Worm (Caenorhabditis elegans) whole organism, young adult: ENCODE measurements around the gene scl-8.

Source experiments
- B0261.1 ChIP-seq: sonication (generic microtip); optimal IDR thresholded peaks from 2 replicates; lab custom pipeline; 2016; ENCODE audit warnings: mild to moderate bottlenecking, missing genetic modification characterization, moderate library complexity, missing compliant biosample characterization
- F22D6.2 ChIP-seq: sonication (generic microtip); optimal IDR thresholded peaks from 2 replicates; lab custom pipeline; 2016; ENCODE audit warnings: mild to moderate bottlenecking, missing genetic modification characterization, missing compliant biosample characterization
- F39B2.1 ChIP-seq: fragments of 200-800 bp; sonication (Bioruptor generic); IDR thresholded peaks from 2 replicates; pipeline ENCODE4 v1.3.6; 2022; ENCODE audit warnings: missing genetic modification reagents, missing genetic modification characterization, missing compliant biosample characterization
- F49E8.2 ChIP-seq: sonication (generic microtip); optimal IDR thresholded peaks from 3 replicates; lab custom pipeline; 2017; ENCODE audit warnings: missing genetic modification characterization, mild to moderate bottlenecking, missing compliant biosample characterization, antibody characterized with exemption, moderate library complexity; ENCODE audit not compliant: insufficient read depth
- F52B5.7 ChIP-seq: sonication (generic microtip); optimal IDR thresholded peaks from 2 replicates; lab custom pipeline; 2016; ENCODE audit warnings: mild to moderate bottlenecking, missing genetic modification characterization, missing compliant biosample characterization
- F55B11.4 ChIP-seq: sonication (generic microtip); optimal IDR thresholded peaks from 2 replicates; lab custom pipeline; 2016; ENCODE audit warnings: missing compliant biosample characterization, missing genetic modification characterization, borderline replicate concordance; ENCODE audit not compliant: insufficient read depth
- K11D2.4 ChIP-seq: fragments of 200-800 bp; sonication (Bioruptor generic); IDR thresholded peaks from 2 replicates; pipeline ENCODE4 v1.3.6; 2022; ENCODE audit warnings: missing genetic modification reagents, missing genetic modification characterization, missing compliant biosample characterization
- K12H6.12 ChIP-seq: fragments of 200-800 bp; sonication (Bioruptor generic); optimal IDR thresholded peaks from 2 replicates; lab custom pipeline; 2018; ENCODE audit warnings: mild to moderate bottlenecking, missing genetic modification characterization, missing compliant biosample characterization
- T07F8.4 ChIP-seq: sonication (generic microtip); optimal IDR thresholded peaks from 2 replicates; lab custom pipeline; 2016; ENCODE audit warnings: mild to moderate bottlenecking, missing genetic modification characterization, moderate library complexity, missing compliant biosample characterization
- Y67H2A.10 ChIP-seq: fragments of 200-800 bp; sonication (Bioruptor generic); conservative IDR thresholded peaks from 2 replicates; pipeline ENCODE4 v1.3.6; 2022; ENCODE audit warnings: missing genetic modification reagents, missing genetic modification characterization, missing compliant biosample characterization
- Y95B8A.8 ChIP-seq: fragments of 200-800 bp; sonication (Bioruptor generic); IDR thresholded peaks from 2 replicates; pipeline ENCODE4 v1.3.6; 2022; ENCODE audit warnings: missing genetic modification reagents, missing genetic modification characterization, missing compliant biosample characterization
- ZK185.1 ChIP-seq: sonication (generic microtip); optimal IDR thresholded peaks from 2 replicates; lab custom pipeline; 2016; ENCODE audit warnings: mild to moderate bottlenecking, missing genetic modification characterization, missing compliant biosample characterization; ENCODE audit not compliant: poor library complexity, severe bottlenecking
- ama-1 ChIP-seq, 3 experiments: fragments of 150-350 bp in 1 of 3; sonication (generic microtip) in 2 of 3; optimal IDR thresholded peaks; 2 replicates each; lab custom pipeline; 2014 to 2018; ENCODE audit warnings: missing biosample characterization in 2 of 3, missing genetic modification characterization in 2 of 3, missing genetic modification reagents in 2 of 3
- aptf-3 ChIP-seq: fragments of 200-800 bp; sonication (Bioruptor generic); IDR thresholded peaks from 2 replicates; pipeline ENCODE4 v1.3.6; 2022; ENCODE audit warnings: missing genetic modification characterization, missing compliant biosample characterization
- athp-1 ChIP-seq: sonication (generic microtip); optimal IDR thresholded peaks from 2 replicates; lab custom pipeline; 2017; ENCODE audit warnings: mild to moderate bottlenecking, missing genetic modification characterization, missing compliant biosample characterization
- cebp-1 ChIP-seq, 2 experiments: fragments of 200-800 bp in 1 of 2; sonication (Bioruptor generic) in 1 of 2; sonication (generic microtip) in 1 of 2; IDR thresholded peaks in 1 of 2; optimal IDR thresholded peaks in 1 of 2; 2 replicates each; pipeline versions ENCODE4 v1.3.6 to Lab custom; 2017 to 2022; ENCODE audit warnings: missing compliant biosample characterization in 2 of 2, missing genetic modification characterization in 2 of 2, mild to moderate bottlenecking in 1 of 2, missing genetic modification reagents in 1 of 2, moderate library complexity in 1 of 2
- cebp-2 ChIP-seq: fragments of 200-800 bp; sonication (Bioruptor generic); IDR thresholded peaks from 2 replicates; pipeline ENCODE4 v1.3.6; 2022; ENCODE audit warnings: missing genetic modification characterization, missing compliant biosample characterization
- ceh-27 ChIP-seq: fragments of 200-800 bp; sonication (Bioruptor generic); optimal IDR thresholded peaks from 2 replicates; lab custom pipeline; 2018; ENCODE audit warnings: mild to moderate bottlenecking, missing genetic modification characterization, moderate library complexity, missing compliant biosample characterization
- ceh-79 ChIP-seq: sonication (generic microtip); optimal IDR thresholded peaks from 2 replicates; lab custom pipeline; 2017; ENCODE audit warnings: mild to moderate bottlenecking, missing genetic modification characterization, missing compliant biosample characterization
- chd-7 ChIP-seq: sonication (generic microtip); optimal IDR thresholded peaks from 2 replicates; lab custom pipeline; 2016; ENCODE audit warnings: mild to moderate bottlenecking, missing genetic modification characterization, moderate library complexity, missing compliant biosample characterization
- die-1 ChIP-seq: sonication (generic microtip); optimal IDR thresholded peaks from 2 replicates; lab custom pipeline; 2016; ENCODE audit warnings: missing genotype, mild to moderate bottlenecking, missing genetic modification characterization, missing compliant biosample characterization
- dpl-1 ChIP-seq: fragments of 150-350 bp; optimal IDR thresholded peaks from 2 replicates; lab custom pipeline; 2014; ENCODE audit warnings: missing biosample characterization, missing genetic modification reagents, missing genetic modification characterization
- egrh-3 ChIP-seq: fragments of 200-800 bp; sonication (Bioruptor generic); IDR thresholded peaks from 2 replicates; pipeline ENCODE4 v1.3.6; 2022; ENCODE audit warnings: missing genetic modification reagents, missing genetic modification characterization, missing compliant biosample characterization
- fkh-3 ChIP-seq: sonication (generic microtip); optimal IDR thresholded peaks from 2 replicates; lab custom pipeline; 2016; ENCODE audit warnings: mild to moderate bottlenecking, missing genetic modification characterization, missing compliant biosample characterization
- him-1 ChIP-seq: sonication (generic microtip); optimal IDR thresholded peaks from 2 replicates; lab custom pipeline; 2016; ENCODE audit warnings: missing genotype, missing genetic modification reagents, missing genetic modification characterization, missing compliant biosample characterization
- hmg-20 ChIP-seq: fragments of 200-800 bp; sonication (Bioruptor generic); IDR thresholded peaks from 2 replicates; pipeline ENCODE4 v1.3.6; 2022; ENCODE audit warnings: missing genetic modification reagents, missing genetic modification characterization, missing compliant biosample characterization
- lag-1 ChIP-seq: fragments of 200-800 bp; sonication (Bioruptor generic); IDR thresholded peaks from 2 replicates; pipeline ENCODE4 v1.3.6; 2022; ENCODE audit warnings: missing genetic modification reagents, missing genetic modification characterization, missing compliant biosample characterization
- lin-35 ChIP-seq, 3 experiments: fragments of 150-350 bp in 2 of 3; sonication (generic microtip) in 1 of 3; optimal IDR thresholded peaks; 2 replicates each; lab custom pipeline; 2014 to 2018; ENCODE audit warnings: missing biosample characterization in 3 of 3, missing genetic modification characterization in 3 of 3, missing genetic modification reagents in 3 of 3
- lin-40 ChIP-seq: sonication (generic microtip); optimal IDR thresholded peaks from 2 replicates; lab custom pipeline; 2016; ENCODE audit warnings: missing genetic modification characterization, mild to moderate bottlenecking, missing compliant biosample characterization, missing genotype, missing genetic modification reagents
- madf-8 ChIP-seq: fragments of 200-800 bp; sonication (Bioruptor generic); conservative IDR thresholded peaks from 2 replicates; pipeline ENCODE4 v1.3.6; 2022; ENCODE audit warnings: missing genetic modification reagents, missing genetic modification characterization, missing compliant biosample characterization
- mes-4 ChIP-seq: sonication (generic microtip); optimal IDR thresholded peaks from 2 replicates; lab custom pipeline; 2016; ENCODE audit warnings: missing genotype, missing genetic modification characterization, missing compliant biosample characterization
- mxl-1 ChIP-seq: sonication (generic microtip); optimal IDR thresholded peaks from 2 replicates; lab custom pipeline; 2016; ENCODE audit warnings: missing genetic modification characterization, missing compliant biosample characterization
- nhr-179 ChIP-seq: sonication (generic microtip); optimal IDR thresholded peaks from 2 replicates; lab custom pipeline; 2016; ENCODE audit warnings: mild to moderate bottlenecking, missing genetic modification characterization, missing compliant biosample characterization
- nhr-80 ChIP-seq: sonication (generic microtip); optimal IDR thresholded peaks from 2 replicates; lab custom pipeline; 2016; ENCODE audit warnings: missing genetic modification characterization, missing compliant biosample characterization
- pha-4 ChIP-seq: fragments of 150-350 bp; sonication (generic microtip); optimal IDR thresholded peaks from 2 replicates; lab custom pipeline; 2014; ENCODE audit warnings: missing biosample characterization, missing genetic modification reagents, missing genetic modification characterization
- snpc-1.3 ChIP-seq: sonication (generic microtip); optimal IDR thresholded peaks from 2 replicates; lab custom pipeline; 2017; ENCODE audit warnings: missing genetic modification characterization, mild to moderate bottlenecking, missing compliant biosample characterization, antibody characterized with exemption, moderate library complexity, missing genotype, missing genetic modification reagents; ENCODE audit not compliant: insufficient read depth
- snpc-4 ChIP-seq, 5 experiments: fragments of 150-350 bp in 1 of 5; sonication (generic microtip) in 4 of 5; optimal IDR thresholded peaks; 2 replicates each; lab custom pipeline; 2014 to 2018; ENCODE audit warnings: missing genetic modification characterization in 5 of 5, missing biosample characterization in 3 of 5, antibody characterized with exemption in 2 of 5, mild to moderate bottlenecking in 2 of 5, missing compliant biosample characterization in 2 of 5, missing genotype in 2 of 5, moderate library complexity in 2 of 5, missing genetic modification reagents in 1 of 5
- somi-1 ChIP-seq: fragments of 200-800 bp; sonication (Bioruptor generic); optimal IDR thresholded peaks from 2 replicates; lab custom pipeline; 2018; ENCODE audit warnings: mild to moderate bottlenecking, missing genetic modification characterization, missing compliant biosample characterization
- tbp1 ChIP-seq: fragments of 200-800 bp; sonication (Bioruptor generic); optimal IDR thresholded peaks from 2 replicates; lab custom pipeline; 2018; ENCODE audit warnings: mild to moderate bottlenecking, missing genetic modification characterization, missing compliant biosample characterization
- zim-3 ChIP-seq: sonication (generic microtip); optimal IDR thresholded peaks from 2 replicates; lab custom pipeline; 2017; ENCODE audit warnings: mild to moderate bottlenecking, missing genetic modification characterization, moderate library complexity, missing compliant biosample characterization
- ztf-22 ChIP-seq: fragments of 200-800 bp; sonication (Bioruptor generic); optimal IDR thresholded peaks from 2 replicates; lab custom pipeline; 2018; ENCODE audit warnings: mild to moderate bottlenecking, missing genetic modification characterization, moderate library complexity, missing compliant biosample characterization
- ztf-26 ChIP-seq: sonication (generic microtip); optimal IDR thresholded peaks from 2 replicates; lab custom pipeline; 2017; ENCODE audit warnings: missing genetic modification characterization, missing compliant biosample characterization
- ztf-28 ChIP-seq: fragments of 200-800 bp; sonication (Bioruptor generic); IDR thresholded peaks from 2 replicates; pipeline ENCODE4 v1.3.6; 2022; ENCODE audit warnings: missing genetic modification reagents, missing genetic modification characterization, missing compliant biosample characterization

Gene scl-8

DNA sequence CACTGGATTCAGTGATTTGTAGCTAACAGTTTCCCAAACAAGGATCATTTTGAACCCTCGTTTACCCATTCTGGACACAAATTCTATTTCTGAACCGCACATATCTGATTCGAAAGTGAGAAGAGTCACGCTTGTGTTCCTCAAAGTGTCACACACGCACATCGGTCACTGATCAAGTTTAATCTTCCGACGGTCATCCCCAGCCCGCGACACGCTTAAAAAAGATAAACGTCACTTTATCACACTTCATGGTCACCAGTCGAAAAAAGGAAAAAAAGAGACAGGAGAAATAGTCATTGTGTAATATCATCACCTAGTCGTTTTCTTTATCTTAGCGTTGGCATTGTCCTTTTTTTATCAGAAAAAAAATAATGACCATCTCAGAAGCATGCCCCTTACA is 6.1 kb downstream of the scl-8 start:
- TF ChIP-seq lag-1 (GFP tag; lab: Robert Waterston, UW) = no peak
- TF ChIP-seq ztf-22 (GFP tag; lab: Kevin White, UChicago) = no peak
- TF ChIP-seq ztf-26 (tag; lab: Kevin White, UChicago) = peak; percentile 78
- peak; percentile 33 for TF ChIP-seq chd-7 (tag; lab: Kevin White, UChicago)
- peak; percentile 17 for TF ChIP-seq lin-40
- TF ChIP-seq F22D6.2 = no peak
- TF ChIP-seq nhr-179 (tag; lab: Kevin White, UChicago) = no peak
- TF ChIP-seq die-1 = peak; percentile 63
- no peak for TF ChIP-seq F49E8.2
- 0 out of 2 replicates have a peak, but pooled peaks have one; percentile 30 for TF ChIP-seq K11D2.4 (GFP tag; lab: Robert Waterston, UW)
- peak; percentile 17 for TF ChIP-seq somi-1

DNA sequence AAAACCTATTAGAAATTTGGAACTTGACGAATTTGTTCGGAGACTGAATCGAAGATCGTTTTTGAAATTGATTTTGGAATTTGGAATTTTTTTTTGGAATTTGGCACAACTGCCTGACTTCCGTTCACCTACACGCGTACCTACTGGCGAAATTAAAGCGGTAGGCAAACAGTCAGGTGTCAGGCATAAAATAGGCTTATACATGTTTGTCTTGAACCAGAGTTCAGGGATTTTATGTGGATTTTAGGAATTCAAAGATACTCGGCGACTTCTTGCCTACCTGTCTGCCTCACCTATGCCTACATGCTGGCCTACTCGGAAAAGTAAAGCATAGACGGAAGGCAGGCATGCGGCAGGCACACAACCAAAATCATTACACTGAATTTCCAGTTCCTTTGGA is 6.8 kb downstream of the scl-8 start:
- TF ChIP-seq athp-1 (tag; lab: Kevin White, UChicago) (no peak), ztf-28 (no peak), nhr-80 (tag; lab: Kevin White, UChicago) (no peak), somi-1 (no peak), B0261.1 (tag; lab: Kevin White, UChicago) (no peak), mxl-1 (no peak), lin-35 (GFP tag; optimal IDR thresholded peaks at IDR 0.05; lab: Kevin White, UChicago) (no peak), T07F8.4 (tag; lab: Kevin White, UChicago) (no peak), snpc-4 (GFP tag; optimal IDR thresholded peaks at IDR 0.05; lab: Kevin White, UChicago) (no peak), snpc-4 (tag; optimal IDR thresholded peaks at IDR 0.05; lab: Kevin White, UChicago) (no peak), hmg-20 (GFP tag; lab: Robert Waterston, UW) (no peak)

DNA sequence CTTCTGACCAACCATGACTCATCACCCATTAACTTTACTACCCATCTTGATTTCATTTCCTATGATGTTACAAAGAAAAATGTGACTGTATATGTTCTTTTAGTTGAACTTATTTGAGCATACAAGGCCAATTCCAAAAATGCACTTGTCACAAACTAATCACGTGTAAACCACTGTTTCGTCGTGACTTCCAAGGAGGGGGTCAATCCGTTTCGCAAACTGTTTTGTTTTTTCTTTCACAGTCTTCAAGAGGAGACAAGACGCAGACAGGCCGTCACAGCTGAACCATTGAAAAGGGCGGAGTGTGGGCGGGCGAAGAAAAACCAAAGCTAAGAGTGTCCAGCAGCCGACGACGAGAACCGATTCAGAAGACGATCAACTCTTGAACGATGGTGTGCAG is 7.6 kb downstream of the scl-8 start, which contains the start of gene C39E9.8:
TSS of gene C39E9.8 (plus strand) at position 328 of the 400 bp plus-strand sequence.
- TF ChIP-seq fkh-3 (tag; lab: Kevin White, UChicago) (no peak), cebp-1 (GFP tag; IDR thresholded peaks at IDR 0.05; lab: Robert Waterston, UW) (no peak), cebp-1 (tag; optimal IDR thresholded peaks at IDR 0.05; lab: Kevin White, UChicago) (peak; percentile 24), snpc-1.3 (tag; lab: Kevin White, UChicago) (no peak), mes-4 (tag; lab: Kevin White, UChicago) (no peak), pha-4 (tag; lab: Kevin White, UChicago) (no peak), F55B11.4 (tag; lab: Kevin White, UChicago) (no peak), ama-1 (optimal IDR thresholded peaks at IDR 0.05; lab: Kevin White, UChicago) (no peak), ama-1 (GFP tag; optimal IDR thresholded peaks at IDR 0.05; lab: Kevin White, UChicago) (no peak), cebp-2 (GFP tag; lab: Robert Waterston, UW) (0 out of 2 replicates have a peak, but pooled peaks have one; percentile 38), zim-3 (tag; lab: Kevin White, UChicago) (no peak), aptf-3 (GFP tag; lab: Robert Waterston, UW) (no peak), lin-35 (GFP tag; optimal IDR thresholded peaks at IDR 0.05; lab: Kevin White, UChicago) (no peak), lin-40 (no peak), egrh-3 (no peak), him-1 (tag; lab: Kevin White, UChicago) (no peak), K12H6.12 (no peak), Y67H2A.10 (GFP tag; lab: Robert Waterston, UW) (no peak), ceh-79 (tag; lab: Kevin White, UChicago) (no peak), ztf-26 (tag; lab: Kevin White, UChicago) (peak; percentile 38), tbp1 (no peak), madf-8 (no peak), dpl-1 (no peak), F52B5.7 (tag; lab: Kevin White, UChicago) (no peak), ZK185.1 (tag; lab: Kevin White, UChicago) (no peak), snpc-4 (GFP tag; optimal IDR thresholded peaks at IDR 0.05; lab: Kevin White, UChicago) (no peak), snpc-4 (tag; optimal IDR thresholded peaks at IDR 0.05; lab: Kevin White, UChicago) (no peak), F39B2.1 (GFP tag; lab: Robert Waterston, UW) (no peak), Y95B8A.8 (GFP tag; lab: Robert Waterston, UW) (no peak), ceh-27 (GFP tag; lab: Kevin White, UChicago) (peak; percentile 36), mxl-1 (no peak)
